Worm (Caenorhabditis elegans): ENCODE measurements around the gene ltah-1.1.

DNA sequence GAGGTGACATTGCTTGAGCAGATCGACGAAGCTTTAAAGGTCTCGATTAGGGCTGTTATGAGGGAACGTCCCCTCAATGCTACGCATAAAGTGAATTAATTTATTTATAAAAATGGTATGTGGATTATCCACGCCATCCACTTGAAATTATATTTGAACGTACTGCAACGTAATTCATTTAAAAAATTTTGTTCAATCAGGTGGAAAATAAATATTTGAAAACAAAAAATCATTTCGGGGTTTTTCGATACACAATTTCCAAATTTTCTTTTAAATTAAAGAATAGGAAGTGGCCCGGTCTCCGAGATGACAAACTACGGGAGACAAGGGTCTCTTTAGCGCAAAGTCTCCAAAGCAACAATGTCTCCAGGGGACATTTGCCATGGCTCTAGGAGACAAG lies 32.2 kb downstream of the ltah-1.1 start, which contains the start of gene oac-58:
- TF ChIP-seq him-1 (tag; optimal IDR thresholded peaks at IDR 0.05) (no peak), W03F9.2 (tag; optimal IDR thresholded peaks at IDR 0.05) (no peak)
